ENCODE assay signal across 1 fruit fly cellular context in genomic region chrX:17802353-17803121, dm6.
TF ChIP-seq lines count a peak whose summit lies in the region.

No protein-coding gene starts in this region.

TF ChIP-seq in whole organism, embryonic, 481 proteins besides CTCF, POLR2A, EP300 and RAD21 (continued from another document):
- TF ChIP-seq CG16815 (GFP tag; optimal IDR thresholded peaks at IDR 0.05; lab: Kevin White, UChicago), result peak; percentile 28
- peak; percentile 77 for TF ChIP-seq CG4360 (GFP tag; IDR thresholded peaks at IDR 0.05; lab: Robert Waterston, UW)
- peak; percentile 42 for TF ChIP-seq bcd (GFP tag; optimal IDR thresholded peaks at IDR 0.05; lab: Kevin White, UChicago)
- TF ChIP-seq Atf3 (GFP tag; optimal IDR thresholded peaks at IDR 0.05; lab: Kevin White, UChicago), result no peak
- TF ChIP-seq dysf (GFP tag; IDR thresholded peaks at IDR 0.05; lab: Robert Waterston, UW), result peak; percentile 54; the same call in 2 of the 3 replicates
- no peak for TF ChIP-seq sug (tag; optimal IDR thresholded peaks at IDR 0.05; lab: Kevin White, UChicago)
- TF ChIP-seq CG2129 (GFP tag; IDR thresholded peaks at IDR 0.05; lab: Robert Waterston, UW; ENCODE audit: partially characterized antibody), result no peak
- TF ChIP-seq CG17802 (tag; optimal IDR thresholded peaks at IDR 0.05; lab: Kevin White, UChicago), result no peak
- peak; percentile 91 for TF ChIP-seq Nf-YC (tag; optimal IDR thresholded peaks at IDR 0.05; lab: Kevin White, UChicago)
- no peak for TF ChIP-seq cas (GFP tag; IDR thresholded peaks at IDR 0.05; lab: Robert Waterston, UW)
- peak; percentile 65 for TF ChIP-seq dmrt99B (tag; optimal IDR thresholded peaks at IDR 0.05; lab: Kevin White, UChicago)
- peak in 1 of 3 experiments; percentile 38 for TF ChIP-seq lola (GFP tag; optimal IDR thresholded peaks at IDR 0.05; lab: Kevin White, UChicago)
- peak; percentile 5 for TF ChIP-seq CG12942 (GFP tag; optimal IDR thresholded peaks at IDR 0.05; lab: Kevin White, UChicago)
- TF ChIP-seq CG4424 (GFP tag; optimal IDR thresholded peaks at IDR 0.05; lab: Kevin White, UChicago), result peak; percentile 33
- TF ChIP-seq CG10543 (GFP tag; optimal IDR thresholded peaks at IDR 0.05; lab: Kevin White, UChicago), result no peak
- peak; percentile 86 for TF ChIP-seq sens (GFP tag; lab: Kevin White, UChicago)
- TF ChIP-seq dpn (GFP tag; optimal IDR thresholded peaks at IDR 0.05; lab: Kevin White, UChicago), result peak in 1 of 2 experiments; percentile 22
- TF ChIP-seq CG3163 (GFP tag; optimal IDR thresholded peaks at IDR 0.05; lab: Kevin White, UChicago), result no peak
- TF ChIP-seq Dip2 (GFP tag; IDR thresholded peaks at IDR 0.05; lab: Robert Waterston, UW), result no peak
- TF ChIP-seq CG14710 (tag; optimal IDR thresholded peaks at IDR 0.05; lab: Kevin White, UChicago), result peak; percentile 6
- peak; percentile 32 for TF ChIP-seq Blimp-1 (GFP tag; optimal IDR thresholded peaks at IDR 0.05; lab: Kevin White, UChicago)
- TF ChIP-seq NFAT (GFP tag; IDR thresholded peaks at IDR 0.05; lab: Robert Waterston, UW), result no peak
- no peak for TF ChIP-seq Fer3 (tag; optimal IDR thresholded peaks at IDR 0.05; lab: Kevin White, UChicago)
- peak; percentile 38 for TF ChIP-seq nom (GFP tag; optimal IDR thresholded peaks at IDR 0.05; lab: Kevin White, UChicago)
- peak; percentile 69 for TF ChIP-seq CG7839 (tag; optimal IDR thresholded peaks at IDR 0.05; lab: Kevin White, UChicago)
- no peak for TF ChIP-seq vfl (GFP tag; optimal IDR thresholded peaks at IDR 0.05; lab: Kevin White, UChicago)
- peak; percentile 51 for TF ChIP-seq zf30C (GFP tag; optimal IDR thresholded peaks at IDR 0.05; lab: Kevin White, UChicago)
- TF ChIP-seq tio (GFP tag; optimal IDR thresholded peaks at IDR 0.05; lab: Kevin White, UChicago), result peak; percentile 28
- TF ChIP-seq gcm2 (GFP tag; optimal IDR thresholded peaks at IDR 0.05; lab: Kevin White, UChicago), result no peak
- peak; percentile 38; the same call in 1 of the 3 replicates for TF ChIP-seq tgo (GFP tag; IDR thresholded peaks at IDR 0.05; lab: Robert Waterston, UW)
- TF ChIP-seq CG4730 (GFP tag; IDR thresholded peaks at IDR 0.05; lab: Robert Waterston, UW), result peak; percentile 26; the same call in 1 of the 2 replicates
- no peak for TF ChIP-seq CHES-1-like (GFP tag; optimal IDR thresholded peaks at IDR 0.05; lab: Kevin White, UChicago)
- TF ChIP-seq lmd (GFP tag; IDR thresholded peaks at IDR 0.05; lab: Robert Waterston, UW), result peak; percentile 55
- TF ChIP-seq Hand (GFP tag; optimal IDR thresholded peaks at IDR 0.05; lab: Kevin White, UChicago), result peak; percentile 28
- TF ChIP-seq CG30431 (GFP tag; optimal IDR thresholded peaks at IDR 0.05; lab: Kevin White, UChicago), result peak; percentile 41
- no peak for TF ChIP-seq cad (GFP tag; optimal IDR thresholded peaks at IDR 0.05; lab: Kevin White, UChicago)
- TF ChIP-seq Camta (GFP tag; optimal IDR thresholded peaks at IDR 0.05; lab: Kevin White, UChicago), result no peak
- peak; percentile 24 for TF ChIP-seq CG10267 (tag; optimal IDR thresholded peaks at IDR 0.05; lab: Kevin White, UChicago)
- no peak for TF ChIP-seq gce (GFP tag; IDR thresholded peaks at IDR 0.05; lab: Robert Waterston, UW)
- peak; percentile 30 for TF ChIP-seq NfI (GFP tag; optimal IDR thresholded peaks at IDR 0.05; lab: Kevin White, UChicago)
- no peak for TF ChIP-seq pfk (GFP tag; optimal IDR thresholded peaks at IDR 0.05; lab: Kevin White, UChicago)
- TF ChIP-seq gsb-n (tag; optimal IDR thresholded peaks at IDR 0.05; lab: Kevin White, UChicago), result no peak
- peak; percentile 61 for TF ChIP-seq CG7556 (GFP tag; optimal IDR thresholded peaks at IDR 0.05; lab: Kevin White, UChicago)
- TF ChIP-seq CkIIα-i1 (GFP tag; IDR thresholded peaks at IDR 0.05; lab: Robert Waterston, UW), result no peak
- peak; percentile 24 for TF ChIP-seq CG15696 (tag; optimal IDR thresholded peaks at IDR 0.05; lab: Kevin White, UChicago)
- TF ChIP-seq tin (GFP tag; optimal IDR thresholded peaks at IDR 0.05; lab: Kevin White, UChicago), result no peak
- TF ChIP-seq CG15269 (tag; optimal IDR thresholded peaks at IDR 0.05; lab: Kevin White, UChicago), result peak; percentile 31
- TF ChIP-seq ash1 (GFP tag; optimal IDR thresholded peaks at IDR 0.05; lab: Kevin White, UChicago), result no peak
- peak; percentile 28 for TF ChIP-seq ind (GFP tag; optimal IDR thresholded peaks at IDR 0.05; lab: Kevin White, UChicago)
- TF ChIP-seq CG4820 (GFP tag; optimal IDR thresholded peaks at IDR 0.05; lab: Kevin White, UChicago), result no peak
- TF ChIP-seq sd (tag; optimal IDR thresholded peaks at IDR 0.05; lab: Kevin White, UChicago), result peak; percentile 62
- TF ChIP-seq Nf-YA (GFP tag; IDR thresholded peaks at IDR 0.05; lab: Robert Waterston, UW), result no peak
- TF ChIP-seq caup (GFP tag; optimal IDR thresholded peaks at IDR 0.05; lab: Kevin White, UChicago; ENCODE audit: severe bottlenecking), result peak; percentile 16
- TF ChIP-seq dmrt11E (tag; optimal IDR thresholded peaks at IDR 0.05; lab: Kevin White, UChicago), result peak; percentile 44
- TF ChIP-seq CG18619 (GFP tag; optimal IDR thresholded peaks at IDR 0.05; lab: Kevin White, UChicago), result peak; percentile 44
- TF ChIP-seq Sox100B (GFP tag; optimal IDR thresholded peaks at IDR 0.05; lab: Kevin White, UChicago), result peak; percentile 53
- TF ChIP-seq CG8359 (GFP tag; optimal IDR thresholded peaks at IDR 0.05; lab: Kevin White, UChicago; ENCODE audit: borderline replicate concordance), result no peak
- TF ChIP-seq Myb (GFP tag; optimal IDR thresholded peaks at IDR 0.05; lab: Kevin White, UChicago), result no peak
- TF ChIP-seq gem (tag; optimal IDR thresholded peaks at IDR 0.05; lab: Kevin White, UChicago), result peak; percentile 72
- peak; percentile 1 for TF ChIP-seq odd (GFP tag; optimal IDR thresholded peaks at IDR 0.05; lab: Kevin White, UChicago)
- TF ChIP-seq CG11093 (GFP tag; IDR thresholded peaks at IDR 0.05; lab: Robert Waterston, UW), result 0 out of 3 replicates have a peak, but pooled peaks have one; percentile 32
- no peak for TF ChIP-seq ems (GFP tag; optimal IDR thresholded peaks at IDR 0.05; lab: Kevin White, UChicago)
- no peak for TF ChIP-seq dimm (GFP tag; IDR thresholded peaks at IDR 0.05; lab: Robert Waterston, UW)
- TF ChIP-seq CG11504 (tag; optimal IDR thresholded peaks at IDR 0.05; lab: Kevin White, UChicago), result peak; percentile 66
- peak; percentile 75 for TF ChIP-seq CG10321 (GFP tag; IDR thresholded peaks at IDR 0.05; lab: Robert Waterston, UW)
- TF ChIP-seq tna (GFP tag; IDR thresholded peaks at IDR 0.05; lab: Robert Waterston, UW; ENCODE audit: partially characterized antibody), result no peak
- no peak for TF ChIP-seq E2f2 (GFP tag; IDR thresholded peaks at IDR 0.05; lab: Robert Waterston, UW)
- TF ChIP-seq Six4 (GFP tag; optimal IDR thresholded peaks at IDR 0.05; lab: Kevin White, UChicago), result no peak
- TF ChIP-seq sima (GFP tag; optimal IDR thresholded peaks at IDR 0.05; lab: Kevin White, UChicago), result no peak
- TF ChIP-seq CG16813 (GFP tag; IDR thresholded peaks at IDR 0.05; lab: Robert Waterston, UW; ENCODE audit: partially characterized antibody), result no peak
- no peak for TF ChIP-seq CG11398 (GFP tag; optimal IDR thresholded peaks at IDR 0.05; lab: Kevin White, UChicago)
- TF ChIP-seq grau (tag; optimal IDR thresholded peaks at IDR 0.05; lab: Kevin White, UChicago), result peak; percentile 44
- peak; percentile 63 for TF ChIP-seq CG9727 (GFP tag; optimal IDR thresholded peaks at IDR 0.05; lab: Kevin White, UChicago)
- peak; percentile 43 for TF ChIP-seq Xbp1 (GFP tag; optimal IDR thresholded peaks at IDR 0.05; lab: Kevin White, UChicago)
- TF ChIP-seq sob (GFP tag; IDR thresholded peaks at IDR 0.05; lab: Robert Waterston, UW), result peak; percentile 27; the same call in 1 of the 2 replicates
- no peak for TF ChIP-seq NC2β (GFP tag; optimal IDR thresholded peaks at IDR 0.05; lab: Kevin White, UChicago)
- no peak for TF ChIP-seq CG6683 (GFP tag; optimal IDR thresholded peaks at IDR 0.05; lab: Kevin White, UChicago)
- TF ChIP-seq ab (GFP tag; optimal IDR thresholded peaks at IDR 0.05; lab: Kevin White, UChicago), result no peak
- peak; percentile 47 for TF ChIP-seq CG12391 (tag; optimal IDR thresholded peaks at IDR 0.05; lab: Kevin White, UChicago)
- peak; percentile 61 for TF ChIP-seq CG2120 (GFP tag; optimal IDR thresholded peaks at IDR 0.05; lab: Kevin White, UChicago)
- no peak for TF ChIP-seq tll (GFP tag; optimal IDR thresholded peaks at IDR 0.05; lab: Kevin White, UChicago)
- TF ChIP-seq CG3065 (GFP tag; optimal IDR thresholded peaks at IDR 0.05; lab: Kevin White, UChicago), result no peak
